Fruit fly (Drosophila melanogaster) whole organism, wandering third instar larva: ENCODE results near the gene Pp2A-29B.
A peak's percentile ranks its signal among the peaks of the same experiment; 100 is the strongest.

ENCODE experiments used
- Abd-B ChIP-seq: fragments of >200 bp; optimal IDR thresholded peaks from 2 replicates; lab custom pipeline; 2017; ENCODE audit warnings: missing biosample characterization, missing genetic modification characterization
- CG32264 ChIP-seq: fragments of 200-800 bp; sonication (Bioruptor generic); optimal IDR thresholded peaks from 2 replicates; lab custom pipeline; 2016; ENCODE audit warnings: missing biosample characterization, missing genetic modification characterization
- CrebA ChIP-seq: fragments of 200-800 bp; sonication (Bioruptor generic); optimal IDR thresholded peaks from 2 replicates; lab custom pipeline; 2016; ENCODE audit warnings: missing biosample characterization, mild to moderate bottlenecking, missing genetic modification characterization, borderline replicate concordance
- Dfd ChIP-seq: fragments of >200 bp; optimal IDR thresholded peaks from 2 replicates; lab custom pipeline; 2017; ENCODE audit warnings: missing biosample characterization, missing genetic modification characterization
- Dif ChIP-seq: fragments of 200-275, 200-300 bp; sonication (Bioruptor generic); optimal IDR thresholded peaks from 2 replicates; lab custom pipeline; 2018; ENCODE audit warnings: missing biosample characterization, missing genetic modification characterization; ENCODE audit not compliant: partially characterized antibody
- HLH106 ChIP-seq: fragments of 200-800 bp; optimal IDR thresholded peaks from 3 replicates; lab custom pipeline; 2019; ENCODE audit warnings: missing biosample characterization, mild to moderate bottlenecking, missing genetic modification characterization, moderate library complexity
- Hnf4 ChIP-seq: fragments of 200-800 bp; sonication (Bioruptor generic); optimal IDR thresholded peaks from 2 replicates; lab custom pipeline; 2016; ENCODE audit warnings: missing biosample characterization, mild to moderate bottlenecking, missing genetic modification characterization
- Hr78 ChIP-seq: fragments of >200 bp; optimal IDR thresholded peaks from 2 replicates; lab custom pipeline; 2017; ENCODE audit warnings: missing biosample characterization, missing genetic modification characterization
- Jra ChIP-seq: sonication (Bioruptor generic); optimal IDR thresholded peaks from 2 replicates; lab custom pipeline; 2016; ENCODE audit warnings: missing biosample characterization, missing genetic modification characterization
- Mio ChIP-seq: sonication (Bioruptor generic); optimal IDR thresholded peaks from 2 replicates; lab custom pipeline; 2016; ENCODE audit warnings: missing biosample characterization, missing genetic modification characterization
- Myc ChIP-seq: fragments of >200 bp; optimal IDR thresholded peaks from 2 replicates; lab custom pipeline; 2017
- N ChIP-seq: fragments of >200 bp; optimal IDR thresholded peaks from 2 replicates; lab custom pipeline; 2018; ENCODE audit warnings: missing biosample characterization, missing external identifiers, missing genetic modification characterization
- OdsH ChIP-seq: fragments of 200-800 bp; sonication (Bioruptor generic); optimal IDR thresholded peaks from 2 replicates; lab custom pipeline; 2016; ENCODE audit warnings: missing biosample characterization, mild to moderate bottlenecking, missing genetic modification characterization
- Rel ChIP-seq, 2 experiments: fragments of 200-800 bp; sonication (Bioruptor generic) in 1 of 2; optimal IDR thresholded peaks; 2 replicates in 1 of 2; 3 replicates in 1 of 2; lab custom pipeline; 2016 to 2019; ENCODE audit warnings: mild to moderate bottlenecking in 2 of 2, missing biosample characterization in 2 of 2, missing genetic modification characterization in 2 of 2, moderate library complexity in 1 of 2
- Sp1 ChIP-seq: fragments of 200-800 bp; sonication (Bioruptor generic); optimal IDR thresholded peaks from 3 replicates; lab custom pipeline; 2019; ENCODE audit warnings: missing biosample characterization, mild to moderate bottlenecking, missing genetic modification characterization, moderate library complexity
- brk ChIP-seq: fragments of 200-800 bp; sonication (Bioruptor generic); optimal IDR thresholded peaks from 2 replicates; lab custom pipeline; 2016; ENCODE audit warnings: missing biosample characterization, mild to moderate bottlenecking, missing genetic modification characterization
- dl ChIP-seq, 2 experiments: fragments of 175-275, 200-275 bp in 1 of 2; fragments of 200-275 bp in 1 of 2; sonication (Bioruptor generic); optimal IDR thresholded peaks; lab custom pipeline; 2018; ENCODE audit warnings: mild to moderate bottlenecking in 2 of 2, missing biosample characterization in 2 of 2, missing genetic modification characterization in 2 of 2, moderate library complexity in 2 of 2; ENCODE audit not compliant: partially characterized antibody in 2 of 2, insufficient read depth in 1 of 2
- dmrt93B ChIP-seq: fragments of 200-800 bp; sonication (Bioruptor generic); optimal IDR thresholded peaks from 2 replicates; lab custom pipeline; 2018; ENCODE audit warnings: missing biosample characterization, mild to moderate bottlenecking, missing genetic modification characterization
- ey ChIP-seq: fragments of 200-800 bp; sonication (Bioruptor generic); optimal IDR thresholded peaks from 2 replicates; lab custom pipeline; 2016; ENCODE audit warnings: missing biosample characterization, missing genetic modification characterization
- foxo ChIP-seq, 2 experiments: fragments of 200-800 bp; sonication (Bioruptor generic); optimal IDR thresholded peaks; 2 replicates in 1 of 2; 3 replicates in 1 of 2; lab custom pipeline; 2016 to 2017; ENCODE audit warnings: missing biosample characterization in 2 of 2, missing genetic modification characterization in 2 of 2
- h ChIP-seq: fragments of 200-800 bp; sonication (Bioruptor generic); optimal IDR thresholded peaks from 3 replicates; lab custom pipeline; 2016; ENCODE audit warnings: missing biosample characterization, mild to moderate bottlenecking, missing genetic modification characterization
- jim ChIP-seq: fragments of 175-275, 200-325 bp; sonication (Bioruptor generic); optimal IDR thresholded peaks from 2 replicates; lab custom pipeline; 2016; ENCODE audit warnings: missing biosample characterization, mild to moderate bottlenecking, missing genetic modification characterization
- lola ChIP-seq: fragments of >200 bp; optimal IDR thresholded peaks from 2 replicates; lab custom pipeline; 2017; ENCODE audit warnings: missing biosample characterization, missing genetic modification characterization
- pan ChIP-seq: fragments of >200 bp; optimal IDR thresholded peaks from 2 replicates; lab custom pipeline; 2017
- psq ChIP-seq: fragments of 200-800 bp; sonication (Bioruptor generic); optimal IDR thresholded peaks from 3 replicates; lab custom pipeline; 2017; ENCODE audit warnings: missing biosample characterization, mild to moderate bottlenecking, missing genetic modification characterization, moderate library complexity
- rgr ChIP-seq: fragments of 200-800 bp; sonication (Bioruptor generic); optimal IDR thresholded peaks from 3 replicates; lab custom pipeline; 2016; ENCODE audit warnings: missing biosample characterization, mild to moderate bottlenecking, missing genetic modification characterization
- sage ChIP-seq: fragments of 200-800 bp; sonication (Bioruptor generic); optimal IDR thresholded peaks from 2 replicates; lab custom pipeline; 2016; ENCODE audit warnings: missing biosample characterization, mild to moderate bottlenecking, missing genetic modification characterization
- sv ChIP-seq: fragments of 200-800 bp; sonication (Bioruptor generic); optimal IDR thresholded peaks from 3 replicates; lab custom pipeline; 2016; ENCODE audit warnings: missing biosample characterization, missing genetic modification characterization
- tai ChIP-seq: sonication (Bioruptor generic); optimal IDR thresholded peaks from 2 replicates; lab custom pipeline; 2016; ENCODE audit warnings: missing biosample characterization, missing genetic modification characterization
- usp ChIP-seq: fragments of >200 bp; optimal IDR thresholded peaks from 2 replicates; lab custom pipeline; 2017; ENCODE audit warnings: missing biosample characterization, missing genetic modification characterization
- woc ChIP-seq: sonication (Bioruptor generic); optimal IDR thresholded peaks from 2 replicates; lab custom pipeline; 2016; ENCODE audit warnings: missing biosample characterization, mild to moderate bottlenecking, missing genetic modification characterization

Gene Pp2A-29B

dm6 chr2L:8394180-8394579 is 28.3 kb downstream of the Pp2A-29B start, which contains the start of gene lectin-29Ca:
lectin-29Ca (minus strand) TSS chr2L:8394280.
- TF ChIP-seq dmrt93B (GFP tag; lab: Kevin White, UChicago): no peak
- no peak for TF ChIP-seq Hr78 (GFP tag; lab: Kevin White, UChicago)
- no peak for TF ChIP-seq usp
- TF ChIP-seq Mio (GFP tag; lab: Kevin White, UChicago): no peak
- TF ChIP-seq CG32264: no peak
- TF ChIP-seq tai (GFP tag; lab: Kevin White, UChicago): no peak
- TF ChIP-seq rgr (GFP tag; lab: Kevin White, UChicago): no peak
- no peak for TF ChIP-seq CrebA (GFP tag; lab: Kevin White, UChicago)
- TF ChIP-seq foxo (GFP tag; optimal IDR thresholded peaks at IDR 0.05; lab: Kevin White, UChicago): no peak
- no peak for TF ChIP-seq Abd-B (GFP tag; lab: Kevin White, UChicago)
- no peak for TF ChIP-seq dl (GFP tag; optimal IDR thresholded peaks at IDR 0.05; lab: Kevin White, UChicago; ENCODE audit: insufficient read depth in 1 of 2, partially characterized antibody in 2 of 2)
- no peak for TF ChIP-seq OdsH (GFP tag; lab: Kevin White, UChicago)

dm6 chr2L:8394840-8395239 is 29.0 kb downstream of the Pp2A-29B start, which contains the start of gene Peritrophin-15b:
Peritrophin-15b (minus strand) TSS chr2L:8394940.
- TF ChIP-seq Hr78 (GFP tag; lab: Kevin White, UChicago) (no peak), N (GFP tag; lab: Kevin White, UChicago) (no peak), CG32264 (no peak), h (no peak), CrebA (GFP tag; lab: Kevin White, UChicago) (no peak), pan (lab: Kevin White, UChicago) (no peak), sv (no peak), Jra (GFP tag; lab: Kevin White, UChicago) (no peak), woc (GFP tag; lab: Kevin White, UChicago) (no peak), brk (GFP tag; lab: Kevin White, UChicago) (no peak), dmrt93B (GFP tag; lab: Kevin White, UChicago) (no peak), tai (GFP tag; lab: Kevin White, UChicago) (no peak), jim (GFP tag; lab: Kevin White, UChicago) (no peak), lola (GFP tag; lab: Kevin White, UChicago) (no peak), Mio (GFP tag; lab: Kevin White, UChicago) (no peak), usp (no peak), Hnf4 (GFP tag; lab: Kevin White, UChicago) (no peak), Abd-B (GFP tag; lab: Kevin White, UChicago) (no peak), ey (GFP tag; lab: Kevin White, UChicago) (no peak)

- no peak for TF ChIP-seq lola (GFP tag; lab: Kevin White, UChicago)
- TF ChIP-seq psq (GFP tag; lab: Kevin White, UChicago): no peak
- TF ChIP-seq foxo (GFP tag; optimal IDR thresholded peaks at IDR 0.05; lab: Kevin White, UChicago): no peak
- TF ChIP-seq sv: no peak
- TF ChIP-seq Jra (GFP tag; lab: Kevin White, UChicago): no peak
- TF ChIP-seq dmrt93B (GFP tag; lab: Kevin White, UChicago): no peak
- no peak for TF ChIP-seq Dif (GFP tag; lab: Kevin White, UChicago)
- no peak for TF ChIP-seq Sp1
- TF ChIP-seq Dfd (GFP tag; lab: Kevin White, UChicago): no peak
- TF ChIP-seq CrebA (GFP tag; lab: Kevin White, UChicago): no peak
- no peak for TF ChIP-seq Abd-B (GFP tag; lab: Kevin White, UChicago)
Observed at dm6 chr2L:8395996-8396699, 30.3 kb downstream of the Pp2A-29B start, which contains the start of the genes Peritrophin-15a and CG13385. Peritrophin-15a (minus strand) TSS chr2L:8396096. CG13385 (plus strand) TSS chr2L:8396649.

- no peak for TF ChIP-seq lola (GFP tag; lab: Kevin White, UChicago)
- TF ChIP-seq Myc (lab: Kevin White, UChicago): no peak
- no peak for TF ChIP-seq sv
Observed at dm6 chr2L:8398721-8399120, 32.9 kb downstream of the Pp2A-29B start, which contains the start of gene CG13386. CG13386 (plus strand) TSS chr2L:8399021.

- peak; percentile 26 for TF ChIP-seq sage (GFP tag; lab: Kevin White, UChicago)
- TF ChIP-seq woc (GFP tag; lab: Kevin White, UChicago): no peak
- no peak for TF ChIP-seq dl (GFP tag; optimal IDR thresholded peaks at IDR 0.05; lab: Kevin White, UChicago; ENCODE audit: insufficient read depth in 1 of 2, partially characterized antibody in 2 of 2)
- TF ChIP-seq OdsH (GFP tag; lab: Kevin White, UChicago): no peak
- no peak for TF ChIP-seq sv
- TF ChIP-seq HLH106 (tag; lab: Kevin White, UChicago): no peak
- TF ChIP-seq Rel (GFP tag; optimal IDR thresholded peaks at IDR 0.05; lab: Kevin White, UChicago): no peak
- no peak for TF ChIP-seq Rel (tag; optimal IDR thresholded peaks at IDR 0.05; lab: Kevin White, UChicago)
Observed at dm6 chr2L:8399863-8400598, 34.2 kb downstream of the Pp2A-29B start, which contains the start of gene CG31898. CG31898 (plus strand) TSS chr2L:8400421.
